Worm (Caenorhabditis elegans) whole organism, young adult: ENCODE results near the gene ugt-52.

Source experiments
- B0019.2 ChIP-seq: fragments of 200-800 bp; sonication (Bioruptor generic); conservative IDR thresholded peaks from 2 replicates; pipeline ENCODE4 v1.3.6; 2022; ENCODE audit warnings: missing genetic modification reagents, missing genetic modification characterization, missing compliant biosample characterization
- B0336.3 ChIP-seq: fragments of 200-800 bp; sonication (Bioruptor generic); IDR thresholded peaks from 2 replicates; pipeline ENCODE4 v1.3.6; 2022; ENCODE audit warnings: missing genetic modification characterization, missing compliant biosample characterization
- C06A6.2 ChIP-seq: fragments of 200-800 bp; sonication (Bioruptor generic); conservative IDR thresholded peaks from 2 replicates; pipeline ENCODE4 v1.3.6; 2022; ENCODE audit warnings: missing genetic modification characterization, missing compliant biosample characterization
- D2030.7 ChIP-seq: fragments of 200-800 bp; sonication (Bioruptor generic); IDR thresholded peaks from 2 replicates; pipeline ENCODE4 v1.3.6; 2022; ENCODE audit warnings: missing genetic modification reagents, missing genetic modification characterization, missing compliant biosample characterization
- F10E7.11 ChIP-seq: sonication (generic microtip); optimal IDR thresholded peaks from 2 replicates; lab custom pipeline; 2017; ENCODE audit warnings: mild to moderate bottlenecking, missing genetic modification characterization, moderate library complexity, missing compliant biosample characterization
- F39B2.1 ChIP-seq: fragments of 200-800 bp; sonication (Bioruptor generic); IDR thresholded peaks from 2 replicates; pipeline ENCODE4 v1.3.6; 2022; ENCODE audit warnings: missing genetic modification reagents, missing genetic modification characterization, missing compliant biosample characterization
- K11D2.4 ChIP-seq: fragments of 200-800 bp; sonication (Bioruptor generic); IDR thresholded peaks from 2 replicates; pipeline ENCODE4 v1.3.6; 2022; ENCODE audit warnings: missing genetic modification reagents, missing genetic modification characterization, missing compliant biosample characterization
- Y56A3A.18 ChIP-seq: fragments of 200-800 bp; sonication (Bioruptor generic); IDR thresholded peaks from 2 replicates; pipeline ENCODE4 v1.3.6; 2022; ENCODE audit warnings: missing genetic modification reagents, missing genetic modification characterization, missing compliant biosample characterization
- Y95B8A.8 ChIP-seq: fragments of 200-800 bp; sonication (Bioruptor generic); IDR thresholded peaks from 2 replicates; pipeline ENCODE4 v1.3.6; 2022; ENCODE audit warnings: missing genetic modification reagents, missing genetic modification characterization, missing compliant biosample characterization
- ama-1 ChIP-seq, 3 experiments: fragments of 150-350 bp in 1 of 3; sonication (generic microtip) in 2 of 3; optimal IDR thresholded peaks; 2 replicates each; lab custom pipeline; 2014 to 2018; ENCODE audit warnings: missing biosample characterization in 2 of 3, missing genetic modification characterization in 2 of 3, missing genetic modification reagents in 2 of 3
- attf-6 ChIP-seq: fragments of 200-800 bp; sonication (Bioruptor generic); IDR thresholded peaks from 2 replicates; pipeline ENCODE4 v1.3.6; 2022; ENCODE audit warnings: missing genetic modification reagents, missing genetic modification characterization, missing compliant biosample characterization
- ccch-3 ChIP-seq: fragments of 200-800 bp; sonication (Bioruptor generic); optimal IDR thresholded peaks from 2 replicates; lab custom pipeline; 2018; ENCODE audit warnings: mild to moderate bottlenecking, missing genetic modification characterization, missing compliant biosample characterization
- ceh-100 ChIP-seq: fragments of 200-800 bp; sonication (Bioruptor generic); IDR thresholded peaks from 2 replicates; pipeline ENCODE4 v1.3.6; 2022; ENCODE audit warnings: missing genetic modification reagents, missing genetic modification characterization, missing compliant biosample characterization
- ceh-91 ChIP-seq: fragments of 200-800 bp; sonication (Bioruptor generic); IDR thresholded peaks from 2 replicates; pipeline ENCODE4 v1.3.6; 2022; ENCODE audit warnings: missing genetic modification reagents, missing genetic modification characterization, missing compliant biosample characterization
- dox-1 ChIP-seq: fragments of 200-800 bp; sonication (Bioruptor generic); IDR thresholded peaks from 2 replicates; pipeline ENCODE4 v1.3.6; 2022; ENCODE audit warnings: missing genetic modification reagents, missing genetic modification characterization, missing compliant biosample characterization
- egl-18 ChIP-seq: fragments of 200-800 bp; sonication (Bioruptor generic); IDR thresholded peaks from 2 replicates; pipeline ENCODE4 v1.3.6; 2022; ENCODE audit warnings: missing genetic modification reagents, missing genetic modification characterization, missing compliant biosample characterization
- gei-17 ChIP-seq: fragments of 200-800 bp; sonication (Bioruptor generic); optimal IDR thresholded peaks from 2 replicates; lab custom pipeline; 2018; ENCODE audit warnings: mild to moderate bottlenecking, missing genetic modification characterization, missing compliant biosample characterization
- hlh-12 ChIP-seq: sonication (generic microtip); optimal IDR thresholded peaks from 2 replicates; lab custom pipeline; 2016; ENCODE audit warnings: missing genetic modification characterization, missing compliant biosample characterization
- hlh-26 ChIP-seq: fragments of 200-800 bp; sonication (Bioruptor generic); conservative IDR thresholded peaks from 2 replicates; pipeline ENCODE4 v1.3.6; 2022; ENCODE audit warnings: missing genetic modification reagents, missing genetic modification characterization, missing compliant biosample characterization
- hrde-1 ChIP-seq: sonication (generic microtip); optimal IDR thresholded peaks from 2 replicates; lab custom pipeline; 2016; ENCODE audit warnings: missing genetic modification characterization, mild to moderate bottlenecking, missing compliant biosample characterization, moderate library complexity, missing genotype, missing genetic modification reagents, borderline replicate concordance
- lag-1 ChIP-seq: fragments of 200-800 bp; sonication (Bioruptor generic); IDR thresholded peaks from 2 replicates; pipeline ENCODE4 v1.3.6; 2022; ENCODE audit warnings: missing genetic modification reagents, missing genetic modification characterization, missing compliant biosample characterization
- lin-54 ChIP-seq: fragments of 200-800 bp; sonication (Bioruptor generic); optimal IDR thresholded peaks from 2 replicates; lab custom pipeline; 2018; ENCODE audit warnings: mild to moderate bottlenecking, missing genetic modification characterization, missing compliant biosample characterization
- lsl-1 ChIP-seq: fragments of 200-800 bp; sonication (Bioruptor generic); optimal IDR thresholded peaks from 2 replicates; lab custom pipeline; 2018; ENCODE audit warnings: mild to moderate bottlenecking, missing genetic modification characterization, moderate library complexity, missing compliant biosample characterization
- lsy-27 ChIP-seq: sonication (generic microtip); optimal IDR thresholded peaks from 2 replicates; lab custom pipeline; 2017; ENCODE audit warnings: missing genetic modification characterization, mild to moderate bottlenecking, missing compliant biosample characterization, antibody characterized with exemption, missing genotype, borderline replicate concordance; ENCODE audit not compliant: insufficient read depth
- madf-6 ChIP-seq: fragments of 200-800 bp; sonication (Bioruptor generic); IDR thresholded peaks from 2 replicates; pipeline ENCODE4 v1.3.6; 2022; ENCODE audit warnings: missing genetic modification reagents, missing genetic modification characterization, missing compliant biosample characterization
- madf-8 ChIP-seq: fragments of 200-800 bp; sonication (Bioruptor generic); conservative IDR thresholded peaks from 2 replicates; pipeline ENCODE4 v1.3.6; 2022; ENCODE audit warnings: missing genetic modification reagents, missing genetic modification characterization, missing compliant biosample characterization
- nfya-2 ChIP-seq: fragments of 200-800 bp; sonication (Bioruptor generic); IDR thresholded peaks from 2 replicates; pipeline ENCODE4 v1.3.6; 2022; ENCODE audit warnings: missing genetic modification reagents, missing genetic modification characterization, missing compliant biosample characterization
- nhr-80 ChIP-seq: sonication (generic microtip); optimal IDR thresholded peaks from 2 replicates; lab custom pipeline; 2016; ENCODE audit warnings: missing genetic modification characterization, missing compliant biosample characterization
- pbrm-1 ChIP-seq: fragments of 200-800 bp; sonication (Bioruptor generic); IDR thresholded peaks from 2 replicates; pipeline ENCODE4 v1.3.6; 2022; ENCODE audit warnings: missing genetic modification reagents, missing genetic modification characterization, missing compliant biosample characterization
- pha-4 ChIP-seq: fragments of 150-350 bp; sonication (generic microtip); optimal IDR thresholded peaks from 2 replicates; lab custom pipeline; 2014; ENCODE audit warnings: missing biosample characterization, missing genetic modification reagents, missing genetic modification characterization
- rpc-1 ChIP-seq, 2 experiments: fragments of 150-350 bp in 1 of 2; sonication (generic microtip) in 1 of 2; optimal IDR thresholded peaks; 2 replicates each; lab custom pipeline; 2014 to 2018; ENCODE audit warnings: missing biosample characterization in 1 of 2, missing genetic modification characterization in 1 of 2, missing genetic modification reagents in 1 of 2, missing genotype in 1 of 2
- snpc-1.3 ChIP-seq: sonication (generic microtip); optimal IDR thresholded peaks from 2 replicates; lab custom pipeline; 2017; ENCODE audit warnings: missing genetic modification characterization, mild to moderate bottlenecking, missing compliant biosample characterization, antibody characterized with exemption, moderate library complexity, missing genotype, missing genetic modification reagents; ENCODE audit not compliant: insufficient read depth
- snpc-3.4 ChIP-seq: sonication (generic microtip); optimal IDR thresholded peaks from 2 replicates; lab custom pipeline; 2017; ENCODE audit warnings: missing genetic modification characterization, mild to moderate bottlenecking, missing compliant biosample characterization, antibody characterized with exemption, moderate library complexity, missing genotype, missing genetic modification reagents
- snpc-4 ChIP-seq, 5 experiments: fragments of 150-350 bp in 1 of 5; sonication (generic microtip) in 4 of 5; optimal IDR thresholded peaks; 2 replicates each; lab custom pipeline; 2014 to 2018; ENCODE audit warnings: missing genetic modification characterization in 5 of 5, missing biosample characterization in 3 of 5, antibody characterized with exemption in 2 of 5, mild to moderate bottlenecking in 2 of 5, missing compliant biosample characterization in 2 of 5, missing genotype in 2 of 5, moderate library complexity in 2 of 5, missing genetic modification reagents in 1 of 5
- unc-130 ChIP-seq: sonication (generic microtip); optimal IDR thresholded peaks from 2 replicates; lab custom pipeline; 2016; ENCODE audit warnings: missing genetic modification reagents, missing genetic modification characterization, missing compliant biosample characterization
- zim-3 ChIP-seq: sonication (generic microtip); optimal IDR thresholded peaks from 2 replicates; lab custom pipeline; 2017; ENCODE audit warnings: mild to moderate bottlenecking, missing genetic modification characterization, moderate library complexity, missing compliant biosample characterization
- ztf-18 ChIP-seq: sonication (generic microtip); optimal IDR thresholded peaks from 2 replicates; lab custom pipeline; 2016; ENCODE audit warnings: missing genotype, mild to moderate bottlenecking, missing genetic modification characterization, missing compliant biosample characterization
- ztf-25 ChIP-seq: fragments of 200-800 bp; sonication (Bioruptor generic); IDR thresholded peaks from 2 replicates; pipeline ENCODE4 v1.3.6; 2022; ENCODE audit warnings: missing genetic modification reagents, missing genetic modification characterization, missing compliant biosample characterization

The ugt-52 gene

ce11 chrIV:782393-782792, 3.8 kb downstream of the ugt-52 start:
- no peak for TF ChIP-seq unc-130
- no peak for TF ChIP-seq attf-6 (GFP tag; lab: Robert Waterston, UW)
- TF ChIP-seq pbrm-1 (GFP tag; lab: Robert Waterston, UW): no peak
- no peak for TF ChIP-seq hlh-12 (tag; lab: Kevin White, UChicago)
- TF ChIP-seq Y56A3A.18 (GFP tag; lab: Robert Waterston, UW): no peak
- TF ChIP-seq hrde-1: no peak
- TF ChIP-seq pha-4 (tag; lab: Kevin White, UChicago): no peak
- no peak for TF ChIP-seq zim-3
- TF ChIP-seq lsy-27 (tag; lab: Kevin White, UChicago): no peak
- TF ChIP-seq nhr-80 (tag; lab: Kevin White, UChicago): peak; percentile 70
- TF ChIP-seq ccch-3 (GFP tag; lab: Kevin White, UChicago): no peak
- 0 out of 2 replicates have a peak, but pooled peaks have one; percentile 9 for TF ChIP-seq dox-1 (GFP tag; lab: Robert Waterston, UW)
- TF ChIP-seq ztf-25 (GFP tag; lab: Robert Waterston, UW): no peak
- TF ChIP-seq madf-6 (GFP tag; lab: Robert Waterston, UW): peak; percentile 17; the same call in 1 of the 2 replicates
- TF ChIP-seq C06A6.2 (GFP tag; lab: Robert Waterston, UW): no peak
- TF ChIP-seq snpc-4 (GFP tag; optimal IDR thresholded peaks at IDR 0.05; lab: Kevin White, UChicago): no peak
- peak in 1 of 4 experiments; percentile 20 for TF ChIP-seq snpc-4 (tag; optimal IDR thresholded peaks at IDR 0.05; lab: Kevin White, UChicago)
- TF ChIP-seq snpc-1.3 (tag; lab: Kevin White, UChicago): no peak

- TF ChIP-seq K11D2.4 (GFP tag; lab: Robert Waterston, UW) (no peak), nfya-2 (GFP tag; lab: Robert Waterston, UW) (no peak), snpc-3.4 (tag; lab: Kevin White, UChicago) (no peak), ceh-91 (GFP tag; lab: Robert Waterston, UW) (no peak), snpc-1.3 (tag; lab: Kevin White, UChicago) (no peak), ceh-100 (GFP tag; lab: Robert Waterston, UW) (no peak), egl-18 (GFP tag; lab: Robert Waterston, UW) (no peak), ama-1 (optimal IDR thresholded peaks at IDR 0.05; lab: Kevin White, UChicago) (no peak), ama-1 (GFP tag; optimal IDR thresholded peaks at IDR 0.05; lab: Kevin White, UChicago) (no peak), lag-1 (GFP tag; lab: Robert Waterston, UW) (no peak), B0336.3 (GFP tag; lab: Robert Waterston, UW) (no peak), ztf-25 (GFP tag; lab: Robert Waterston, UW) (no peak), ztf-18 (tag; lab: Kevin White, UChicago) (no peak)
Observed at ce11 chrIV:787755-788154, 9.2 kb downstream of the ugt-52 start, which contains the start of gene F56B3.6. F56B3.6 (plus strand) TSS chrIV:788055.

DNA sequence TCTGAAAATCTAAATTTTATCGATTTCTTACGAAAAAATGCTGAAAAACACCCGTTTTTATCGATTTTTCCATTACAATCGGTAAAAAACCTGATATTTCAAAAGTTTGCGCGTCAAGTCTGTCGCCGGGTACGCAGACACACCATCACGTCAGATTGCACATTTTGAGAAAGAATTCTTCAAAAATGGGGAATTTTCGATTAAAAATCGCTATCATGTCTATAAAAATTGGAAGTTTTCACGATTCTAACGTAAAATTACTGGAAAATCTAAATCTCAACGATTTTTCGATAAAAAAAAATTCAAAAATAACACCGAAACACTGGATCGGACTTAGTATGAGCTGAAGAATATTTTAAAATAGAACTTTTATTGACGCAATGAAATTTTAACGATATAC, 15.7 kb downstream of the ugt-52 start, which contains the start of gene F56B3.4:
TSS of gene F56B3.4 (minus strand) at position 1 of the 400 bp plus-strand sequence.
- TF ChIP-seq madf-8 (GFP tag; lab: Robert Waterston, UW) (no peak), lsy-27 (tag; lab: Kevin White, UChicago) (no peak), hrde-1 (peak; percentile 15), B0019.2 (GFP tag; lab: Robert Waterston, UW) (no peak), snpc-4 (GFP tag; optimal IDR thresholded peaks at IDR 0.05; lab: Kevin White, UChicago) (peak; percentile 22), snpc-4 (tag; optimal IDR thresholded peaks at IDR 0.05; lab: Kevin White, UChicago) (no peak), hlh-26 (GFP tag; lab: Robert Waterston, UW) (no peak), snpc-1.3 (tag; lab: Kevin White, UChicago) (peak; percentile 57), egl-18 (GFP tag; lab: Robert Waterston, UW) (no peak), gei-17 (GFP tag; lab: Kevin White, UChicago) (no peak), unc-130 (no peak), D2030.7 (peak; percentile 17; the same call in 1 of the 2 replicates), F39B2.1 (GFP tag; lab: Robert Waterston, UW) (no peak), snpc-3.4 (tag; lab: Kevin White, UChicago) (peak; percentile 32), lsl-1 (GFP tag; lab: Kevin White, UChicago) (peak; percentile 16), rpc-1 (optimal IDR thresholded peaks at IDR 0.05; lab: Kevin White, UChicago) (no peak), rpc-1 (tag; optimal IDR thresholded peaks at IDR 0.05; lab: Kevin White, UChicago) (no peak), F10E7.11 (tag; lab: Kevin White, UChicago) (no peak), lin-54 (peak; percentile 8), Y95B8A.8 (no peak), madf-6 (GFP tag; lab: Robert Waterston, UW) (peak; percentile 43; the same call in 1 of the 2 replicates)
